Worm (Caenorhabditis elegans) whole organism, L2 larva: ENCODE data around the gene R07C3.13.

Experiments used
- aly-2 ChIP-seq: fragments of 150-350 bp; optimal IDR thresholded peaks from 2 replicates; lab custom pipeline; 2014; ENCODE audit warnings: missing biosample characterization, missing genetic modification characterization
- crh-2 ChIP-seq: sonication (generic microtip); optimal IDR thresholded peaks from 2 replicates; lab custom pipeline; 2017; ENCODE audit warnings: missing biosample characterization, missing genetic modification characterization
- nhr-237 ChIP-seq: fragments of 150-350 bp; optimal IDR thresholded peaks from 2 replicates; lab custom pipeline; 2014; ENCODE audit warnings: missing biosample characterization, missing genetic modification characterization
- ztf-11 ChIP-seq: sonication (generic microtip); optimal IDR thresholded peaks from 2 replicates; lab custom pipeline; 2017; ENCODE audit warnings: missing biosample characterization, missing genetic modification characterization

DNA sequence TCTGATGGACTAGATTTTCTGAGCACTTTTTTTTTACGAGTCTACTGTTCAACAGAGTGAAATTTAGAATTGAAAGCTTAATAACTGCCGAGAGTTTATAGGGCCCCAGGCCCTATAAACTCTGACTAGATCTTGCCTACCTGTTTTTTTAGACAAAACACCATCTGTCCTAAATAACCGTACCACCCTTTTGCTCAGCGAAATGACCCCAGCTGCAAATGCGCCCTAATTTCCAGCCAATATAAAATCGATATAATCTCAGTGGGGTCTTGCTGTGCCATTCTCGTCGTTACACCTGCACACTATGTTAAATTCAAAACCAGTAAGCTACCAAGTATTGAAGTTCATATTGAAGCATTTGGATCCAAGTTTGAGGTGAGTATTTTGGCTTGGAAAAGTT is 46.8 kb upstream of the R07C3.13 start, which contains the start of gene fbxc-14:
- no peak for TF ChIP-seq nhr-237
- no peak for TF ChIP-seq ztf-11 (tag; lab: Kevin White, UChicago)
- no peak for TF ChIP-seq crh-2 (tag; lab: Kevin White, UChicago)
- TF ChIP-seq aly-2 = no peak
